Fruit fly (Drosophila melanogaster) S2 (cell line): Measurements from ENCODE around the gene CG9636.

ENCODE experiments used
- CG8478 ChIP-seq: fragments of >200 bp; optimal IDR thresholded peaks from 2 replicates; lab custom pipeline; 2018
- CTCF ChIP-seq, 2 experiments: fragments of >200 bp; optimal IDR thresholded peaks; 2 replicates each; lab custom pipeline; 2018

DNA sequence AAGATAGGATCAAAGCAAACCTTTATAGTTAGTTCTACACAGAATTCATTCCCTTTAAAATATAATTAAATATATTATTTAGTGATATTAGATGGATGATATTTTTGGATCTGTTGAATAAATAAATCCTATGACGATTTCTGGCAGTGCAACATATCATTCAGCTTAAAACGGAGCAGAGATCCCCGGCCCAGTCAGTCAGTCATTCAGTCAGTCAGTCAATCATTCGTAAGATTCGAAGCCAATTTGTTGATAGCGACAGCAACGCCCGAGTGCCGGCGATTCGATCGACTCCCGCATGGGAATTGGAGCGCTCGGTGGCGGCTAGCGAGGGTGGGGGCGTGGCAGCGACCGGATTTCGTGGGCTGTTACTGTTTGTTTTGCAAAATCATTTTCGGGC lies 36.4 kb upstream of the CG9636 start:
- TF ChIP-seq CG8478 (lab: Kevin White, UChicago) (no peak), CTCF (optimal IDR thresholded peaks at IDR 0.05; lab: Kevin White, UChicago) (no peak)
